Fruit fly (Drosophila melanogaster) whole organism, wandering third instar larva: ENCODE measurements around the gene CG11975.

Source experiments
- CG9705 ChIP-seq: fragments of 200-800 bp; sonication (Bioruptor generic); optimal IDR thresholded peaks from 2 replicates; lab custom pipeline; 2018; ENCODE audit warnings: missing biosample characterization, mild to moderate bottlenecking, missing genetic modification characterization
- Dfd ChIP-seq: fragments of >200 bp; optimal IDR thresholded peaks from 2 replicates; lab custom pipeline; 2017; ENCODE audit warnings: missing biosample characterization, missing genetic modification characterization
- OdsH ChIP-seq: fragments of 200-800 bp; sonication (Bioruptor generic); optimal IDR thresholded peaks from 2 replicates; lab custom pipeline; 2016; ENCODE audit warnings: missing biosample characterization, mild to moderate bottlenecking, missing genetic modification characterization
- jim ChIP-seq: fragments of 175-275, 200-325 bp; sonication (Bioruptor generic); optimal IDR thresholded peaks from 2 replicates; lab custom pipeline; 2016; ENCODE audit warnings: missing biosample characterization, mild to moderate bottlenecking, missing genetic modification characterization
- pan ChIP-seq: fragments of >200 bp; optimal IDR thresholded peaks from 2 replicates; lab custom pipeline; 2017
- psq ChIP-seq: fragments of 200-800 bp; sonication (Bioruptor generic); optimal IDR thresholded peaks from 3 replicates; lab custom pipeline; 2017; ENCODE audit warnings: missing biosample characterization, mild to moderate bottlenecking, missing genetic modification characterization, moderate library complexity
- usp ChIP-seq: fragments of >200 bp; optimal IDR thresholded peaks from 2 replicates; lab custom pipeline; 2017; ENCODE audit warnings: missing biosample characterization, missing genetic modification characterization

DNA sequence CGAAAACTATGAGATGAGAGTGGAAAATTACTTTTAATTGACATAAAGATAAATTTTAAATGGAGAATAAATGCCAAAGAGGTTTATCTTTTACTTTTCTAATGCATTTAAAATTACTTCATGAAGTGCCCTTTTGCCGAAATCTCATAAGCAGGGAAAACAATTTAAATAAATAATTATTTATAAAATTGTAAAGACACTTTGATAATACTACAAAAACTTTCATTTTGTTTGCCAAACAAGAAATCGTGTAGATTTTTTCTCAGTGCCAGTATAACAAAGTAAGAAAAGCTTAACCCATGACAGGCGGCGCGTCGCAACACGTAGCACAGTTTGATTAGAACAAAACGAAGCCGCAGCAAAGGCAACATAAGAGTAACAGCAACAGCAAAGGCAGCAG, 44.2 kb upstream of the CG11975 start:
- TF ChIP-seq CG9705 (GFP tag; lab: Kevin White, UChicago) (no peak), Dfd (GFP tag; lab: Kevin White, UChicago) (no peak), OdsH (GFP tag; lab: Kevin White, UChicago) (no peak), jim (no peak), psq (GFP tag; lab: Kevin White, UChicago) (no peak), pan (lab: Kevin White, UChicago) (no peak), usp (GFP tag; lab: Kevin White, UChicago) (no peak)
